Worm (Caenorhabditis elegans) whole organism, late embryonic: ENCODE results near the gene F52E1.14.
"Not testable (repeated sequence)": the region's sequence is repeated elsewhere in the genome, so short reads cannot be mapped to it uniquely, and the experiment has no call there.

Experiments used
- K09A11.1 ChIP-seq: sonication (generic microtip); optimal IDR thresholded peaks from 2 replicates; lab custom pipeline; 2017; ENCODE audit warnings: antibody characterized with exemption, mild to moderate bottlenecking, missing genetic modification characterization, missing compliant biosample characterization; ENCODE audit not compliant: insufficient read depth
- ceh-14 ChIP-seq: sonication (generic microtip); optimal IDR thresholded peaks from 2 replicates; lab custom pipeline; 2016; ENCODE audit warnings: missing genotype, missing genetic modification characterization, missing compliant biosample characterization
- ceh-19 ChIP-seq: fragments of 200-800 bp; sonication (Bioruptor generic); optimal IDR thresholded peaks from 2 replicates; lab custom pipeline; 2018; ENCODE audit warnings: mild to moderate bottlenecking, missing genetic modification characterization, missing compliant biosample characterization
- ceh-2 ChIP-seq: sonication (generic microtip); optimal IDR thresholded peaks from 2 replicates; lab custom pipeline; 2016; ENCODE audit warnings: missing genotype, missing genetic modification characterization, missing compliant biosample characterization
- ceh-24 ChIP-seq: sonication (generic microtip); optimal IDR thresholded peaks from 2 replicates; lab custom pipeline; 2016; ENCODE audit warnings: mild to moderate bottlenecking, missing genetic modification characterization, missing compliant biosample characterization
- ceh-31 ChIP-seq: sonication (generic microtip); optimal IDR thresholded peaks from 2 replicates; lab custom pipeline; 2016; ENCODE audit warnings: missing genetic modification characterization, missing compliant biosample characterization
- ceh-45 ChIP-seq: fragments of 200-800 bp; sonication (Bioruptor generic); IDR thresholded peaks from 2 replicates; pipeline ENCODE4 v1.3.6; 2022; ENCODE audit warnings: missing genetic modification reagents, missing genetic modification characterization, missing compliant biosample characterization
- che-1 ChIP-seq: sonication (generic microtip); optimal IDR thresholded peaks from 2 replicates; lab custom pipeline; 2016; ENCODE audit warnings: mild to moderate bottlenecking, missing genetic modification characterization, missing compliant biosample characterization
- elt-2 ChIP-seq: sonication (generic microtip); optimal IDR thresholded peaks from 2 replicates; lab custom pipeline; 2016; ENCODE audit warnings: missing genetic modification reagents, missing genetic modification characterization, missing compliant biosample characterization
- gmeb-2 ChIP-seq: sonication (generic microtip); optimal IDR thresholded peaks from 2 replicates; lab custom pipeline; 2016; ENCODE audit warnings: missing genetic modification characterization, inconsistent platforms, missing compliant biosample characterization
- hlh-6 ChIP-seq: sonication (generic microtip); optimal IDR thresholded peaks from 2 replicates; lab custom pipeline; 2016; ENCODE audit warnings: missing genotype, missing genetic modification characterization, missing compliant biosample characterization
- lim-6 ChIP-seq: sonication (generic microtip); optimal IDR thresholded peaks from 2 replicates; lab custom pipeline; 2016; ENCODE audit warnings: missing genetic modification characterization, missing compliant biosample characterization
- lin-11 ChIP-seq: fragments of 200-800 bp; sonication (Bioruptor generic); optimal IDR thresholded peaks from 2 replicates; lab custom pipeline; 2018; ENCODE audit warnings: mild to moderate bottlenecking, missing genetic modification characterization, missing compliant biosample characterization
- madf-2 ChIP-seq: sonication (generic microtip); optimal IDR thresholded peaks from 2 replicates; lab custom pipeline; 2017; ENCODE audit warnings: missing genetic modification characterization, missing compliant biosample characterization
- nhr-232 ChIP-seq: sonication (generic microtip); optimal IDR thresholded peaks from 2 replicates; lab custom pipeline; 2016; ENCODE audit warnings: missing genetic modification characterization, missing compliant biosample characterization
- pros-1 ChIP-seq: fragments of 150-350 bp; optimal IDR thresholded peaks from 2 replicates; lab custom pipeline; 2014; ENCODE audit warnings: missing biosample characterization, missing genetic modification reagents, missing genetic modification characterization
- rnt-1 ChIP-seq: sonication (generic microtip); optimal IDR thresholded peaks from 2 replicates; lab custom pipeline; 2016; ENCODE audit warnings: missing genetic modification characterization, missing compliant biosample characterization
- sdc-2 ChIP-seq: sonication (generic microtip); optimal IDR thresholded peaks from 2 replicates; lab custom pipeline; 2016; ENCODE audit warnings: missing genotype, missing genetic modification characterization, missing compliant biosample characterization
- syd-9 ChIP-seq: sonication (generic microtip); optimal IDR thresholded peaks from 2 replicates; lab custom pipeline; 2016; ENCODE audit warnings: mild to moderate bottlenecking, missing genetic modification characterization, moderate library complexity, missing compliant biosample characterization
- unc-3 ChIP-seq, 2 experiments: fragments of 200-800 bp in 1 of 2; sonication (Bioruptor generic) in 1 of 2; sonication (generic microtip) in 1 of 2; conservative IDR thresholded peaks in 1 of 2; optimal IDR thresholded peaks in 1 of 2; 2 replicates each; pipeline versions ENCODE4 v1.3.6 to Lab custom; 2016 to 2022; ENCODE audit warnings: missing compliant biosample characterization in 2 of 2, missing genetic modification characterization in 2 of 2, missing genetic modification reagents in 1 of 2
- unc-42 ChIP-seq: sonication (generic microtip); optimal IDR thresholded peaks from 2 replicates; lab custom pipeline; 2016; ENCODE audit warnings: missing genotype, missing genetic modification characterization, missing compliant biosample characterization
- unc-55 ChIP-seq: sonication (generic microtip); optimal IDR thresholded peaks from 2 replicates; lab custom pipeline; 2017; ENCODE audit warnings: missing biosample characterization, missing genetic modification reagents, missing genetic modification characterization

The F52E1.14 gene

ce11 chrV:8424840-8425814 lies 41.4 kb downstream of the F52E1.14 start:
- TF ChIP-seq gmeb-2 (tag; lab: Kevin White, UChicago) (no peak), ceh-2 (tag; lab: Kevin White, UChicago) (no peak), che-1 (tag; lab: Kevin White, UChicago) (no peak), unc-55 (no peak), sdc-2 (tag; lab: Kevin White, UChicago) (no peak)

ce11 chrV:8426210-8426609 lies 42.5 kb downstream of the F52E1.14 start:
- TF ChIP-seq nhr-232 (no peak), ceh-2 (tag; lab: Kevin White, UChicago) (no peak), unc-3 (GFP tag; conservative IDR thresholded peaks at IDR 0.05; lab: Robert Waterston, UW) (no peak), unc-3 (tag; optimal IDR thresholded peaks at IDR 0.05; lab: Kevin White, UChicago) (no peak), lim-6 (tag; lab: Kevin White, UChicago) (no peak), K09A11.1 (tag; lab: Kevin White, UChicago) (no peak), rnt-1 (tag; lab: Kevin White, UChicago) (no peak)

DNA sequence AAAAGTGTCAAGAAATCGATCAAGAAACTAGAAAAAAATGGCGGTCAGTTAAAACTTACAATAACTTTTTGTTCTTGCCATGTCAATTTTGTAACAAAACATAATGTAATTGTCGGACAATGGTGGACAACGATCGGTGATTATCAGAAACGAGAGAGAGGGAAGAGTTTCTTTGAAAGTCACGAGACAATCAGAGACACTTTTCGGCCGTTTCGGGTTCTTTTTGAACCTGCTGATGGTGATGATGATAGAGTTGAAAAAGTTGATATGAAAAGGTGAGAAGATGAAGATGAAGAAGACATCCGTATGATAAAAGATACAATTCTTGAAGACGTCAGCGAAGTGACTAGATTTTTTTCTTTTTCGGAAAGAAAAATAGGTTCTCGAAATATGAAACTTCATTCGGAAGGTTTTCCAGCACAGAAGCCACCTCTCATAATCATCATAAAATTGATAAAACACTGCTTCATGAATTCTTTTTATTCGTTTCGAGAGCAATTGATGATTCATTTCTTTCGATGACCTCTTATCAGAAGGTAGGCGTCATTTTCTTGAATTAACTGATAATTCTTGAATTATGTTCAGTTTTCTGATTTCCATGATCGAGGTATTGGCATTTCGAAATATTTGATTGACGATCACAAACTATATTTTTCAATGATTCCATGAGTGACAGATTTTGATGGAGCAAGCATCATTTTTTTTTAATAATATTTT lies 43.2 kb downstream of the F52E1.14 start:
- TF ChIP-seq ceh-14 (tag; lab: Kevin White, UChicago) (no peak), hlh-6 (tag; lab: Kevin White, UChicago) (no peak), madf-2 (tag; lab: Kevin White, UChicago) (no peak)

ce11 chrV:8428585-8429414 lies 45.1 kb downstream of the F52E1.14 start:
- TF ChIP-seq ceh-31 (tag; lab: Kevin White, UChicago) (peak; percentile 21), unc-55 (peak; percentile 28), syd-9 (tag; lab: Kevin White, UChicago) (no peak), pros-1 (tag; lab: Kevin White, UChicago) (peak; percentile 14), lin-11 (tag; lab: Kevin White, UChicago) (no peak), unc-42 (tag; lab: Kevin White, UChicago) (peak; percentile 56), hlh-6 (tag; lab: Kevin White, UChicago) (no peak), ceh-24 (no peak)

DNA sequence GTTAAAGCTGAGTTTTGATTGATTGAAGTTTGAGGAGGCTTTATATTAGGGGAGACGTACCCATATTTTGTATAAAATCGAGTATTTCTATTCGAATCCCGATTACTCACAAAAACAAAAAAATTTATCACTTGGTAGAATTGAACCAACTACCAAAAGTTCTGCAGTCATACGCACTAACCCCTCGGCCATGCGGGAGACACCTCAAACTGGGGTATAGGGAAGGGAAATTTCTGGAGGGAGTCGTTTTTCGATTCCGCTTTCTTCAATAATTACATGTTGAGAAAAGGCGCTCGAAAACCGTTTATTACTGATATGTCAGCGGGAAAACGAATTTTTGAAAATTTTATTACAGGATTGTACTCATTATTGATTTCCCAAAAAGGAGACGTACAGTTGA lies 47.6 kb downstream of the F52E1.14 start:
- TF ChIP-seq ceh-45 (GFP tag; lab: Robert Waterston, UW) (0 out of 2 replicates have a peak, but pooled peaks have one; percentile 18), unc-3 (GFP tag; conservative IDR thresholded peaks at IDR 0.05; lab: Robert Waterston, UW) (peak; percentile 50)
- not testable (repeated sequence) for TF ChIP-seq unc-3 (tag; optimal IDR thresholded peaks at IDR 0.05; lab: Kevin White, UChicago)

DNA sequence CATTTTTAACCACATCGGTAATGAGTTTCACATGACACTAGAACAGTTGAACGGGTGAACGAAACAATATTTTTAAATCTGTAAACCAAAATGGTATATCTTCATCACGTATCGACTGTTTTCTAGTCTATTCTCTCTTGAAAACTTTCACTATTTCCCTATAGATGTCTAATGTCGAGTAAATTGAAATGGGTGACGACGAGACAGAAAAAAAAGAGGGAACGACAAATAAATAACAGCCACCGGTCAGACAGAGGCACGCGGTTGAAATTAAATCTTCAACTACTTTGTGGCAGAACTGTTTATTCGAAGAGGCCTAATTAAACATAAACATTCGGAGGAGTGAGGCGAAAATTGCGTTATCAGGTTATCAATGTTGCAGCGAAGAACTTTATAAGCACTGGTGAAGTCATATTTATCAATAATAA lies 50.7 kb downstream of the F52E1.14 start:
- TF ChIP-seq elt-2 (peak; percentile 31), gmeb-2 (tag; lab: Kevin White, UChicago) (no peak), ceh-19 (no peak), sdc-2 (tag; lab: Kevin White, UChicago) (no peak), rnt-1 (tag; lab: Kevin White, UChicago) (no peak)
